Worm (Caenorhabditis elegans) whole organism, L1 larva: ENCODE results near the gene srh-24.

ENCODE experiments used
- C34B4.2 ChIP-seq: sonication (generic microtip); optimal IDR thresholded peaks from 2 replicates; lab custom pipeline; 2017; ENCODE audit warnings: mild to moderate bottlenecking, missing genetic modification characterization, missing compliant biosample characterization
- egl-13 ChIP-seq: sonication (generic microtip); optimal IDR thresholded peaks from 2 replicates; lab custom pipeline; 2016; ENCODE audit warnings: missing genotype, missing genetic modification reagents, missing genetic modification characterization, missing compliant biosample characterization
- lin-39 ChIP-seq: fragments of 150-350 bp; optimal IDR thresholded peaks from 2 replicates; lab custom pipeline; 2014; ENCODE audit warnings: missing biosample characterization, missing genetic modification reagents, missing genetic modification characterization
- lsy-2 ChIP-seq, 2 experiments: fragments of 150-350 bp; optimal IDR thresholded peaks; 2 replicates each; lab custom pipeline; 2014; ENCODE audit warnings: missing biosample characterization in 2 of 2, missing genetic modification characterization in 2 of 2
- unc-62 ChIP-seq: fragments of 150-350 bp; optimal IDR thresholded peaks from 2 replicates; lab custom pipeline; 2014; ENCODE audit warnings: missing biosample characterization, missing genetic modification reagents, missing genetic modification characterization
- ztf-11 ChIP-seq, 2 experiments: sonication (generic microtip); optimal IDR thresholded peaks; 2 replicates each; lab custom pipeline; 2016 to 2017; ENCODE audit warnings: missing genetic modification characterization in 2 of 2, missing biosample characterization in 1 of 2, missing compliant biosample characterization in 1 of 2

DNA sequence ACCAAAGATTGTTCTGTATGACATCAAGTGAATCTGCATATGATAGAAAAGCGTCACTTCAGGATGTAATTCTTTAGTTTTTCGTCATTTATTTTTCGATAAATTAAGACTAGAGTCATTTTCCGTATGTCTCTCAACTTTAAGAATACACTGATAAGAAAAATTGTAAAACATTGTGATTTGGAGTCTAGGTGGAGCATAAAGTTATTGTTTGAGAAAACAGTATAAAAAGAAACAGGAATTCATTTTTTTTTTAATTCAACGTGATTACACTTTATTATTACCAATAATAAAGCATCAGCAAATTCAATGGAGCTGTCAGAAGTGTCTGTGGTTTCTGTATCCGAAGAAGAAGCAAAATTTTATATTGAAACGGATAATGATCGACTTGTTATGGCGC, 11.8 kb downstream of the srh-24 start, which contains the start of gene R10D12.6:
- TF ChIP-seq unc-62 (GFP tag; lab: Kevin White, UChicago) (no peak), lsy-2 (tag; optimal IDR thresholded peaks at IDR 0.05; lab: Kevin White, UChicago) (no peak), lin-39 (tag; lab: Kevin White, UChicago) (no peak), egl-13 (tag; lab: Kevin White, UChicago) (no peak), ztf-11 (tag; optimal IDR thresholded peaks at IDR 0.05; lab: Kevin White, UChicago) (no peak), C34B4.2 (tag; lab: Kevin White, UChicago) (no peak)
